Worm (Caenorhabditis elegans) whole organism, late embryonic: ENCODE results near the gene dhhc-6.

Experiments
- F13H6.1 ChIP-seq: sonication (generic microtip); optimal IDR thresholded peaks from 2 replicates; lab custom pipeline; 2016; ENCODE audit warnings: missing genetic modification characterization, missing compliant biosample characterization
- K02D7.2 ChIP-seq: sonication (generic microtip); optimal IDR thresholded peaks from 2 replicates; lab custom pipeline; 2017; ENCODE audit warnings: mild to moderate bottlenecking, missing genetic modification characterization, missing compliant biosample characterization
- K09A11.1 ChIP-seq: sonication (generic microtip); optimal IDR thresholded peaks from 2 replicates; lab custom pipeline; 2017; ENCODE audit warnings: antibody characterized with exemption, mild to moderate bottlenecking, missing genetic modification characterization, missing compliant biosample characterization; ENCODE audit not compliant: insufficient read depth
- T23F11.4 ChIP-seq: fragments of 200-800 bp; sonication (Bioruptor generic); optimal IDR thresholded peaks from 2 replicates; lab custom pipeline; 2018; ENCODE audit warnings: mild to moderate bottlenecking, missing genetic modification characterization, missing compliant biosample characterization
- Y22D7AL.16 ChIP-seq: sonication (generic microtip); optimal IDR thresholded peaks from 2 replicates; lab custom pipeline; 2016; ENCODE audit warnings: missing genetic modification characterization, missing compliant biosample characterization
- ama-1 ChIP-seq: fragments of 150-350 bp; optimal IDR thresholded peaks from 2 replicates; lab custom pipeline; 2014
- ceh-14 ChIP-seq: sonication (generic microtip); optimal IDR thresholded peaks from 2 replicates; lab custom pipeline; 2016; ENCODE audit warnings: missing genotype, missing genetic modification characterization, missing compliant biosample characterization
- ceh-19 ChIP-seq: fragments of 200-800 bp; sonication (Bioruptor generic); optimal IDR thresholded peaks from 2 replicates; lab custom pipeline; 2018; ENCODE audit warnings: mild to moderate bottlenecking, missing genetic modification characterization, missing compliant biosample characterization
- ceh-22 ChIP-seq: sonication (generic microtip); optimal IDR thresholded peaks from 2 replicates; lab custom pipeline; 2017; ENCODE audit warnings: missing biosample characterization, missing genetic modification characterization
- ceh-24 ChIP-seq: sonication (generic microtip); optimal IDR thresholded peaks from 2 replicates; lab custom pipeline; 2016; ENCODE audit warnings: mild to moderate bottlenecking, missing genetic modification characterization, missing compliant biosample characterization
- ceh-31 ChIP-seq: sonication (generic microtip); optimal IDR thresholded peaks from 2 replicates; lab custom pipeline; 2016; ENCODE audit warnings: missing genetic modification characterization, missing compliant biosample characterization
- ceh-34 ChIP-seq: sonication (generic microtip); optimal IDR thresholded peaks from 2 replicates; lab custom pipeline; 2016; ENCODE audit warnings: mild to moderate bottlenecking, missing genetic modification characterization, missing compliant biosample characterization
- ceh-45 ChIP-seq: fragments of 200-800 bp; sonication (Bioruptor generic); IDR thresholded peaks from 2 replicates; pipeline ENCODE4 v1.3.6; 2022; ENCODE audit warnings: missing genetic modification reagents, missing genetic modification characterization, missing compliant biosample characterization
- ceh-6 ChIP-seq: fragments of 200-800 bp; sonication (Bioruptor generic); optimal IDR thresholded peaks from 2 replicates; lab custom pipeline; 2018; ENCODE audit warnings: mild to moderate bottlenecking, missing genetic modification characterization, missing compliant biosample characterization
- ceh-9 ChIP-seq: sonication (generic microtip); optimal IDR thresholded peaks from 2 replicates; lab custom pipeline; 2016; ENCODE audit warnings: mild to moderate bottlenecking, missing genetic modification characterization, inconsistent platforms, missing compliant biosample characterization
- che-1 ChIP-seq: sonication (generic microtip); optimal IDR thresholded peaks from 2 replicates; lab custom pipeline; 2016; ENCODE audit warnings: mild to moderate bottlenecking, missing genetic modification characterization, missing compliant biosample characterization
- elt-2 ChIP-seq: sonication (generic microtip); optimal IDR thresholded peaks from 2 replicates; lab custom pipeline; 2016; ENCODE audit warnings: missing genetic modification reagents, missing genetic modification characterization, missing compliant biosample characterization
- ets-4 ChIP-seq: sonication (generic microtip); optimal IDR thresholded peaks from 2 replicates; lab custom pipeline; 2016; ENCODE audit warnings: missing genetic modification characterization, missing compliant biosample characterization
- eyg-1 ChIP-seq: sonication (generic microtip); optimal IDR thresholded peaks from 2 replicates; lab custom pipeline; 2016; ENCODE audit warnings: missing genotype, missing genetic modification characterization, missing compliant biosample characterization
- fax-1 ChIP-seq: sonication (generic microtip); optimal IDR thresholded peaks from 2 replicates; lab custom pipeline; 2016; ENCODE audit warnings: missing genotype, missing genetic modification characterization, missing compliant biosample characterization
- fkh-10 ChIP-seq: fragments of 150-350 bp; optimal IDR thresholded peaks from 2 replicates; lab custom pipeline; 2014; ENCODE audit warnings: missing biosample characterization, missing genetic modification reagents, missing genetic modification characterization
- hlh-15 ChIP-seq: sonication (generic microtip); optimal IDR thresholded peaks from 2 replicates; lab custom pipeline; 2016; ENCODE audit warnings: missing genetic modification characterization, missing compliant biosample characterization
- hlh-30 ChIP-seq: sonication (generic microtip); optimal IDR thresholded peaks from 2 replicates; lab custom pipeline; 2017; ENCODE audit warnings: antibody characterized with exemption, missing genetic modification characterization, missing compliant biosample characterization; ENCODE audit not compliant: insufficient read depth
- lim-6 ChIP-seq: sonication (generic microtip); optimal IDR thresholded peaks from 2 replicates; lab custom pipeline; 2016; ENCODE audit warnings: missing genetic modification characterization, missing compliant biosample characterization
- madf-2 ChIP-seq: sonication (generic microtip); optimal IDR thresholded peaks from 2 replicates; lab custom pipeline; 2017; ENCODE audit warnings: missing genetic modification characterization, missing compliant biosample characterization
- nfya-1 ChIP-seq: sonication (generic microtip); optimal IDR thresholded peaks from 2 replicates; lab custom pipeline; 2017; ENCODE audit warnings: missing genetic modification characterization, mild to moderate bottlenecking, missing compliant biosample characterization, antibody characterized with exemption, moderate library complexity
- nhr-11 ChIP-seq: fragments of 150-350 bp; optimal IDR thresholded peaks from 2 replicates; lab custom pipeline; 2014; ENCODE audit warnings: missing biosample characterization, missing genetic modification characterization
- nhr-232 ChIP-seq: sonication (generic microtip); optimal IDR thresholded peaks from 2 replicates; lab custom pipeline; 2016; ENCODE audit warnings: missing genetic modification characterization, missing compliant biosample characterization
- npax-4 ChIP-seq: sonication (generic microtip); optimal IDR thresholded peaks from 2 replicates; lab custom pipeline; 2016; ENCODE audit warnings: missing genetic modification characterization, missing compliant biosample characterization
- pag-3 ChIP-seq: sonication (generic microtip); optimal IDR thresholded peaks from 2 replicates; lab custom pipeline; 2016; ENCODE audit warnings: missing compliant biosample characterization, missing genetic modification characterization, borderline replicate concordance
- pax-1 ChIP-seq: fragments of 150-350 bp; optimal IDR thresholded peaks from 2 replicates; lab custom pipeline; 2014; ENCODE audit warnings: missing biosample characterization, missing genetic modification characterization
- pha-2 ChIP-seq: sonication (generic microtip); optimal IDR thresholded peaks from 2 replicates; lab custom pipeline; 2017; ENCODE audit warnings: mild to moderate bottlenecking, missing genetic modification characterization, missing compliant biosample characterization
- pha-4 ChIP-seq: fragments of 150-350 bp; optimal IDR thresholded peaks from 2 replicates; lab custom pipeline; 2018; ENCODE audit warnings: missing biosample characterization, missing genetic modification reagents, missing genetic modification characterization
- pros-1 ChIP-seq: fragments of 150-350 bp; optimal IDR thresholded peaks from 2 replicates; lab custom pipeline; 2014; ENCODE audit warnings: missing biosample characterization, missing genetic modification reagents, missing genetic modification characterization
- ref-2 ChIP-seq: sonication (generic microtip); optimal IDR thresholded peaks from 2 replicates; lab custom pipeline; 2016; ENCODE audit warnings: missing genetic modification characterization, missing compliant biosample characterization
- syd-9 ChIP-seq: sonication (generic microtip); optimal IDR thresholded peaks from 2 replicates; lab custom pipeline; 2016; ENCODE audit warnings: mild to moderate bottlenecking, missing genetic modification characterization, moderate library complexity, missing compliant biosample characterization
- tbx-7 ChIP-seq: sonication (generic microtip); optimal IDR thresholded peaks from 2 replicates; lab custom pipeline; 2016; ENCODE audit warnings: missing genotype, missing genetic modification characterization, missing compliant biosample characterization
- unc-3 ChIP-seq, 2 experiments: fragments of 200-800 bp in 1 of 2; sonication (Bioruptor generic) in 1 of 2; sonication (generic microtip) in 1 of 2; conservative IDR thresholded peaks in 1 of 2; optimal IDR thresholded peaks in 1 of 2; 2 replicates each; pipeline versions ENCODE4 v1.3.6 to Lab custom; 2016 to 2022; ENCODE audit warnings: missing compliant biosample characterization in 2 of 2, missing genetic modification characterization in 2 of 2, missing genetic modification reagents in 1 of 2
- unc-42 ChIP-seq: sonication (generic microtip); optimal IDR thresholded peaks from 2 replicates; lab custom pipeline; 2016; ENCODE audit warnings: missing genotype, missing genetic modification characterization, missing compliant biosample characterization
- unc-86 ChIP-seq: sonication (generic microtip); optimal IDR thresholded peaks from 2 replicates; lab custom pipeline; 2016; ENCODE audit warnings: missing genetic modification characterization, missing compliant biosample characterization
- ztf-16 ChIP-seq: sonication (generic microtip); optimal IDR thresholded peaks from 2 replicates; lab custom pipeline; 2017; ENCODE audit warnings: missing genetic modification characterization, missing compliant biosample characterization

dhhc-6 gene

DNA sequence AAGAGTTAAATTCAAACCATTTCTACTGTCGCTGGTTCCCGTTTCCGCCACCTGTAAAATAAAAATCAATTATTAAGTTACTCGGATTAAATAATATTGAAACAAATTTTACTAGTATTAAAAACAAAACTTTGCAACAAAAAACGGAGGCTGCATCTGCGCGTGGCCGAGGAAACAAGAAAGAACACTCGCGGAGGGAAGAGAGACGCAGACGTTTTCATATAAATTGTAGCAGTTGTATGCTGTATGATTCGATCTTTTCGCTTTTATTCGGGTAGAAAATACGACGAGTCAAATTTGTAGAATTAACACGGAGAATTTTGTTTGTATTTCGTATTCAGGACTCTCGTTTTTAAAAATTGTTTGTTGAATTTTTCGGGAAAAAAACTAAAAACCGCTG lies 20.9 kb downstream of the dhhc-6 start, which contains the start of gene B0001.3:
TSS of gene B0001.3 (minus strand) at position 55 of the 400 bp plus-strand sequence.
- no peak for TF ChIP-seq K09A11.1
- TF ChIP-seq syd-9: no peak
- TF ChIP-seq ztf-16 (tag; lab: Kevin White, UChicago): no peak
- TF ChIP-seq ceh-45 (GFP tag; lab: Robert Waterston, UW): no peak
- TF ChIP-seq ceh-19 (GFP tag; lab: Kevin White, UChicago): no peak
- TF ChIP-seq ceh-14 (tag; lab: Kevin White, UChicago): no peak
- TF ChIP-seq nhr-232 (tag; lab: Kevin White, UChicago): no peak
- no peak for TF ChIP-seq che-1
- TF ChIP-seq F13H6.1: no peak
- no peak for TF ChIP-seq unc-42
- no peak for TF ChIP-seq ref-2
- TF ChIP-seq unc-86 (tag; lab: Kevin White, UChicago): no peak
- no peak for TF ChIP-seq eyg-1
- no peak for TF ChIP-seq ceh-9 (tag; lab: Kevin White, UChicago)
- TF ChIP-seq ama-1: no peak
- no peak for TF ChIP-seq pha-2
- TF ChIP-seq lim-6 (tag; lab: Kevin White, UChicago): no peak
- no peak for TF ChIP-seq K02D7.2 (tag; lab: Kevin White, UChicago)
- no peak for TF ChIP-seq T23F11.4
- no peak for TF ChIP-seq fax-1 (tag; lab: Kevin White, UChicago)
- TF ChIP-seq, all 69 proteins: peak for 0

DNA sequence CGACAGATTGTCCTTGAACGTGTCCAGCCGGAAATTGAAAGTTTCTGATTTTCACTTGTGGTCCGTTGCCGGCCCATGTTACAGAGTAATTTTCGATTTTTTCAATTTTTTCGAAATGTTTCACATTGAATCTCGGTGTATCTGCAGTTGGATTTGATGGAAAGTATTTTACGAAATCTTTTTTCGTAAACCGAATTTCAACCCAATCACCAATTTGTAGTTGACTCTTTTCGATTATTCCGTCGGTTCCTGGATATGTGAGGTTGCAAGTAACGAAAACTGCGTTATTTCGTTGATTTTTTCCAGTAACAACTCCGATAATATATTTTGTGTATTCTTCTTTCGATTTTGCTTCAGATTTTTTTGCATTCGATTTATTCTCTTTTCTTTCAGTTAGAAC lies 24.9 kb downstream of the dhhc-6 start:
- TF ChIP-seq hlh-15 (tag; lab: Kevin White, UChicago) (no peak), ceh-14 (tag; lab: Kevin White, UChicago) (no peak), madf-2 (tag; lab: Kevin White, UChicago) (no peak), Y22D7AL.16 (tag; lab: Kevin White, UChicago) (no peak), tbx-7 (tag; lab: Kevin White, UChicago) (no peak), lim-6 (tag; lab: Kevin White, UChicago) (no peak), che-1 (no peak), T23F11.4 (no peak)

- TF ChIP-seq ceh-22 (tag; lab: Kevin White, UChicago) (no peak), unc-3 (GFP tag; conservative IDR thresholded peaks at IDR 0.05; lab: Robert Waterston, UW) (no peak), unc-3 (tag; optimal IDR thresholded peaks at IDR 0.05; lab: Kevin White, UChicago) (no peak), elt-2 (no peak), pax-1 (tag; lab: Kevin White, UChicago) (no peak), nhr-11 (tag; lab: Kevin White, UChicago) (no peak), ets-4 (tag; lab: Kevin White, UChicago) (no peak), T23F11.4 (no peak), pha-2 (no peak), ceh-14 (tag; lab: Kevin White, UChicago) (no peak), ztf-16 (tag; lab: Kevin White, UChicago) (no peak), ceh-6 (GFP tag; lab: Kevin White, UChicago) (no peak), pros-1 (no peak), fax-1 (tag; lab: Kevin White, UChicago) (no peak), che-1 (no peak), K09A11.1 (no peak), eyg-1 (no peak)
Observed at ce11 chrIV:12150877-12151276, 26.1 kb downstream of the dhhc-6 start, which contains the start of gene B0001.2. TSS of gene B0001.2 (minus strand) at chrIV:12150977.

DNA sequence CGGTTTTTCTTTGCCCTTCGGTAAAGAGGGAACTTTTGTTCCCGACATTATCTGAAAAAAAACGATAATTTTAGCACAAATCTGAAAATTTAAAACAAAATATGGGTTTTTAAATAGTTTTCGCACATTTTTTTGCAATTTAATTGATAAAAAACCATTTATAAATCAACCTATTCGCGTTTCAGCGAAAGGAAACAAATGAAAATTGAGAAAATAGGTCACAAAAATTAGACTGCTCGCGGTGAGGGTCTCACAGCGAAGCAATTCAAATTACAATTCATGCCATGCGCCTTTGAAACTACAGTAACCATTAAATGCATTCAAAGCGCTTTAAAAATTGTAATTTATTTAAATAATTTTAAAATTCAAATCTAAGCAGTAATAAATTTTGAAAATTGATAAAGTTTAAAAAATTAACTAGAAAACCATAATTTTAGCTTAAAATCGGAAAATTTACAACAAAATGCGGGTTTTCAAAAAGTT lies 29.5 kb downstream of the dhhc-6 start, which contains the start of gene B0001.7:
TSS of gene B0001.7 (minus strand) at position 51 of the 483 bp plus-strand sequence.
- TF ChIP-seq npax-4 (tag; lab: Kevin White, UChicago) (no peak), ceh-34 (tag; lab: Kevin White, UChicago) (no peak), ceh-24 (tag; lab: Kevin White, UChicago) (no peak), fkh-10 (GFP tag; lab: Kevin White, UChicago) (no peak), ceh-6 (GFP tag; lab: Kevin White, UChicago) (no peak), hlh-30 (no peak), ceh-19 (GFP tag; lab: Kevin White, UChicago) (no peak), unc-42 (no peak), unc-86 (tag; lab: Kevin White, UChicago) (no peak), ceh-14 (tag; lab: Kevin White, UChicago) (no peak), pag-3 (tag; lab: Kevin White, UChicago) (no peak), nfya-1 (tag; lab: Kevin White, UChicago) (no peak), pros-1 (no peak), pha-4 (no peak), ceh-45 (GFP tag; lab: Robert Waterston, UW) (no peak), nhr-11 (tag; lab: Kevin White, UChicago) (no peak), ceh-31 (tag; lab: Kevin White, UChicago) (no peak), unc-3 (GFP tag; conservative IDR thresholded peaks at IDR 0.05; lab: Robert Waterston, UW) (no peak), unc-3 (tag; optimal IDR thresholded peaks at IDR 0.05; lab: Kevin White, UChicago) (no peak)
